Fruit fly (Drosophila melanogaster): ENCODE data around the gene CG32712.

The CG32712 gene

dm6 chrX:8442912-8443311, 9.3 kb upstream of the CG32712 start:
- TF ChIP-seq Myc (optimal IDR thresholded peaks at IDR 0.05) (peak; percentile 50), Hr78 (GFP tag; optimal IDR thresholded peaks at IDR 0.05) (no peak)

- TF ChIP-seq Hnf4 (GFP tag; optimal IDR thresholded peaks at IDR 0.05) (no peak), Rel (GFP tag; optimal IDR thresholded peaks at IDR 0.05) (no peak), Rel (tag; optimal IDR thresholded peaks at IDR 0.05) (peak; percentile 7), tai (GFP tag; optimal IDR thresholded peaks at IDR 0.05) (no peak), Abd-B (GFP tag; optimal IDR thresholded peaks at IDR 0.05) (no peak), CG9705 (GFP tag; optimal IDR thresholded peaks at IDR 0.05) (no peak), jim (GFP tag; optimal IDR thresholded peaks at IDR 0.05) (no peak), foxo (GFP tag; optimal IDR thresholded peaks at IDR 0.05) (no peak), CrebA (GFP tag; optimal IDR thresholded peaks at IDR 0.05; ENCODE audit: borderline replicate concordance) (no peak), CG32264 (GFP tag; optimal IDR thresholded peaks at IDR 0.05) (no peak)
Measured at dm6 chrX:8442161-8442560, 8.6 kb upstream of the CG32712 start, which contains the start of gene CG12123. Gene CG12123, minus strand, starts transcription at chrX:8442348.

dm6 chrX:8437285-8438110, 3.9 kb upstream of the CG32712 start, which contains the start of gene Miga:
Gene Miga, minus strand, starts transcription at chrX:8437820.
- no peak for TF ChIP-seq foxo (GFP tag; optimal IDR thresholded peaks at IDR 0.05)
- peak; percentile 84 for TF ChIP-seq psq (GFP tag; optimal IDR thresholded peaks at IDR 0.05)
- no peak for TF ChIP-seq dl (GFP tag; optimal IDR thresholded peaks at IDR 0.05; ENCODE audit: insufficient read depth in 1 of 2, partially characterized antibody in 2 of 2)
- no peak for TF ChIP-seq woc (GFP tag; optimal IDR thresholded peaks at IDR 0.05)
- TF ChIP-seq Myc (optimal IDR thresholded peaks at IDR 0.05): no peak
- TF ChIP-seq CG32264 (GFP tag; optimal IDR thresholded peaks at IDR 0.05): no peak
- no peak for TF ChIP-seq Jra (GFP tag; optimal IDR thresholded peaks at IDR 0.05)

- TF ChIP-seq pan (optimal IDR thresholded peaks at IDR 0.05): no peak
- peak; percentile 20 for TF ChIP-seq CG9705 (GFP tag; optimal IDR thresholded peaks at IDR 0.05)
- peak; percentile 6 for TF ChIP-seq sv (GFP tag; optimal IDR thresholded peaks at IDR 0.05)
- no peak for TF ChIP-seq psq (GFP tag; optimal IDR thresholded peaks at IDR 0.05)
Measured at dm6 chrX:8436656-8437284, 3.2 kb upstream of the CG32712 start, which contains the start of gene CG1440. Gene CG1440, plus strand, starts transcription at chrX:8437057.

- TF ChIP-seq jim (GFP tag; optimal IDR thresholded peaks at IDR 0.05): no peak
- no peak for TF ChIP-seq CG9705 (GFP tag; optimal IDR thresholded peaks at IDR 0.05)
Measured at dm6 chrX:8422643-8423042, 11.0 kb downstream of the CG32712 start.

dm6 chrX:8421449-8421795, 12.2 kb downstream of the CG32712 start:
- TF ChIP-seq h (GFP tag; optimal IDR thresholded peaks at IDR 0.05) (no peak), Dfd (GFP tag; optimal IDR thresholded peaks at IDR 0.05) (peak; percentile 98)

- TF ChIP-seq dmrt93B (GFP tag; optimal IDR thresholded peaks at IDR 0.05): no peak
- TF ChIP-seq Abd-B (GFP tag; optimal IDR thresholded peaks at IDR 0.05): no peak
- TF ChIP-seq rgr (GFP tag; optimal IDR thresholded peaks at IDR 0.05): peak; percentile 48
- TF ChIP-seq OdsH (GFP tag; optimal IDR thresholded peaks at IDR 0.05): peak; percentile 38
- peak; percentile 96 for TF ChIP-seq Vsx2 (GFP tag; optimal IDR thresholded peaks at IDR 0.05; ENCODE audit: partially characterized antibody)
- peak; percentile 98 for TF ChIP-seq Dif (GFP tag; optimal IDR thresholded peaks at IDR 0.05; ENCODE audit: partially characterized antibody)
- no peak for TF ChIP-seq CG9705 (GFP tag; optimal IDR thresholded peaks at IDR 0.05)
- TF ChIP-seq Jra (GFP tag; optimal IDR thresholded peaks at IDR 0.05): peak; percentile 60
- peak; percentile 45 for TF ChIP-seq woc (GFP tag; optimal IDR thresholded peaks at IDR 0.05)
- TF ChIP-seq Rel (GFP tag; optimal IDR thresholded peaks at IDR 0.05): no peak
- TF ChIP-seq Rel (tag; optimal IDR thresholded peaks at IDR 0.05): peak; percentile 48
- TF ChIP-seq lola (GFP tag; optimal IDR thresholded peaks at IDR 0.05): no peak
- peak; percentile 78 for TF ChIP-seq pan (optimal IDR thresholded peaks at IDR 0.05)
- TF ChIP-seq Dfd (GFP tag; optimal IDR thresholded peaks at IDR 0.05): peak; percentile 99
- peak; percentile 20 for TF ChIP-seq HLH106 (tag; optimal IDR thresholded peaks at IDR 0.05)
- TF ChIP-seq Hr83 (GFP tag; optimal IDR thresholded peaks at IDR 0.05; ENCODE audit: poor library complexity, severe bottlenecking): peak; percentile 44
- TF ChIP-seq h (GFP tag; optimal IDR thresholded peaks at IDR 0.05): peak; percentile 59
- peak in 1 of 2 experiments; percentile 47 for TF ChIP-seq foxo (GFP tag; optimal IDR thresholded peaks at IDR 0.05)
- no peak for TF ChIP-seq GATAd (GFP tag; optimal IDR thresholded peaks at IDR 0.05)
- TF ChIP-seq Hnf4 (GFP tag; optimal IDR thresholded peaks at IDR 0.05): no peak
- peak; percentile 91 to 97 for TF ChIP-seq dl (GFP tag; optimal IDR thresholded peaks at IDR 0.05; ENCODE audit: insufficient read depth in 1 of 2, partially characterized antibody in 2 of 2)
- TF ChIP-seq tai (GFP tag; optimal IDR thresholded peaks at IDR 0.05): peak; percentile 22
- peak; percentile 44 for TF ChIP-seq sage (GFP tag; optimal IDR thresholded peaks at IDR 0.05)
- peak; percentile 45 for TF ChIP-seq fru (GFP tag; optimal IDR thresholded peaks at IDR 0.05)
- no peak for TF ChIP-seq jim (GFP tag; optimal IDR thresholded peaks at IDR 0.05)
- TF ChIP-seq psq (GFP tag; optimal IDR thresholded peaks at IDR 0.05): peak; percentile 89
- TF ChIP-seq ey (GFP tag; optimal IDR thresholded peaks at IDR 0.05): peak; percentile 52
Measured at dm6 chrX:8420772-8421448, 12.7 kb downstream of the CG32712 start.

Measured in whole organism, wandering third instar larva.